Worm (Caenorhabditis elegans) whole organism, early embryonic: Measurements from ENCODE around the gene F01D5.10.
"Not testable (repeated sequence)": the region's sequence is repeated elsewhere in the genome, so short reads cannot be mapped to it uniquely, and the experiment has no call there.

Experiments
- ama-1 ChIP-seq: fragments of 150-350 bp; optimal IDR thresholded peaks from 2 replicates; lab custom pipeline; 2014
- flt-1 ChIP-seq: fragments of 200-800 bp; sonication (Bioruptor generic); IDR thresholded peaks from 2 replicates; pipeline ENCODE4 v1.3.6; 2022; ENCODE audit warnings: missing genetic modification characterization, missing compliant biosample characterization
- hmg-4 ChIP-seq: fragments of 200-800 bp; sonication (Bioruptor generic); optimal IDR thresholded peaks from 2 replicates; lab custom pipeline; 2018; ENCODE audit warnings: mild to moderate bottlenecking, missing genetic modification characterization, missing compliant biosample characterization

DNA sequence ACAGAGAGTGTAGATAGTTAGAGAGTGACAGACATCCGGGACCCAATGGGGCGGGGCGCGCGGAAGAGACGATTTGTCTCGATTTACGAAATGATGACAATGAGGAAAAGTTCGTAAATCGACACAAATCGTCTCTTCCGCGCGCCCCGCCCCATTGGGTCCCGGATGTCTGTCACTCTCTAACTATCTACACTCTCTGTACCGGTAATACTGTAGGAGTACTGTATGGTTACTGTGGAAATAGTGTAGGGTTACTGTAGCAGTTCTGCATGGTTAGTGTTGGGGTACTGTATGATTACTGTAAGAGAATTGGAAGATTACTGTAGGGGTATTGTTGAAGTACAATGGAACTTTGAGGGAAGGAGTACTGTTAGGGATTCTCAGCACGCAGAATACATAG, at the start of gene F01D5.10:
- TF ChIP-seq flt-1 (GFP tag; lab: Robert Waterston, UW); hmg-4 (GFP tag; lab: Kevin White, UChicago); ama-1 (lab: Kevin White, UChicago): not testable (repeated sequence)
